In genomic region chrX:8420772-8421448, dm6 we compare ENCODE assay signal across 1 fruit fly cellular context.
TF ChIP-seq lines count a peak whose summit lies in the region.

No protein-coding gene starts in this region.

TF ChIP-seq in whole organism, embryonic, 481 proteins besides CTCF, POLR2A, EP300 and RAD21 (continued from another document and continues in another):
- TF ChIP-seq CG13123 (GFP tag; optimal IDR thresholded peaks at IDR 0.05; lab: Kevin White, UChicago) (no peak), Ravus (GFP tag; IDR thresholded peaks at IDR 0.05; lab: Robert Waterston, UW) (no peak), Asciz (GFP tag; optimal IDR thresholded peaks at IDR 0.05; lab: Kevin White, UChicago) (no peak), Neu2 (GFP tag; optimal IDR thresholded peaks at IDR 0.05; lab: Kevin White, UChicago; ENCODE audit: borderline replicate concordance) (no peak), prd (optimal IDR thresholded peaks at IDR 0.05; lab: Kevin White, UChicago) (no peak), prd (GFP tag; IDR thresholded peaks at IDR 0.05; lab: Robert Waterston, UW) (no peak), B-H1 (GFP tag; IDR thresholded peaks at IDR 0.05; lab: Robert Waterston, UW) (no peak), Deaf1 (tag; optimal IDR thresholded peaks at IDR 0.05; lab: Kevin White, UChicago) (no peak), CG31441 (GFP tag; IDR thresholded peaks at IDR 0.05; lab: Robert Waterston, UW) (no peak), cad (GFP tag; optimal IDR thresholded peaks at IDR 0.05; lab: Kevin White, UChicago) (peak; percentile 44), CG33557 (GFP tag; optimal IDR thresholded peaks at IDR 0.05; lab: Kevin White, UChicago) (no peak), Nf-YA (GFP tag; IDR thresholded peaks at IDR 0.05; lab: Robert Waterston, UW) (no peak), CG15073 (GFP tag; optimal IDR thresholded peaks at IDR 0.05; lab: Kevin White, UChicago) (no peak), NC2α (GFP tag; optimal IDR thresholded peaks at IDR 0.05; lab: Kevin White, UChicago) (no peak), CG14710 (tag; optimal IDR thresholded peaks at IDR 0.05; lab: Kevin White, UChicago) (no peak), tap (tag; optimal IDR thresholded peaks at IDR 0.05; lab: Kevin White, UChicago) (no peak), org-1 (GFP tag; optimal IDR thresholded peaks at IDR 0.05; lab: Kevin White, UChicago) (no peak), Camta (GFP tag; optimal IDR thresholded peaks at IDR 0.05; lab: Kevin White, UChicago) (no peak), CG18262 (tag; optimal IDR thresholded peaks at IDR 0.05; lab: Kevin White, UChicago) (no peak), Usf (GFP tag; optimal IDR thresholded peaks at IDR 0.05; lab: Kevin White, UChicago) (no peak), CG10979 (tag; optimal IDR thresholded peaks at IDR 0.05; lab: Kevin White, UChicago) (no peak), YL-1 (GFP tag; optimal IDR thresholded peaks at IDR 0.05; lab: Kevin White, UChicago) (peak; percentile 17), Hand (GFP tag; optimal IDR thresholded peaks at IDR 0.05; lab: Kevin White, UChicago) (no peak), Dip3 (GFP tag; optimal IDR thresholded peaks at IDR 0.05; lab: Kevin White, UChicago) (no peak), Dad (GFP tag; optimal IDR thresholded peaks at IDR 0.05; lab: Kevin White, UChicago) (no peak), CG2116 (GFP tag; optimal IDR thresholded peaks at IDR 0.05; lab: Kevin White, UChicago) (no peak), ftz-f1 (GFP tag; optimal IDR thresholded peaks at IDR 0.05; lab: Kevin White, UChicago) (no peak), Oli (tag; optimal IDR thresholded peaks at IDR 0.05; lab: Kevin White, UChicago) (no peak), Sry-δ (GFP tag; optimal IDR thresholded peaks at IDR 0.05; lab: Kevin White, UChicago) (no peak), bcd (GFP tag; optimal IDR thresholded peaks at IDR 0.05; lab: Kevin White, UChicago) (no peak), amos (GFP tag; IDR thresholded peaks at IDR 0.05; lab: Robert Waterston, UW; ENCODE audit: partially characterized antibody) (no peak), salm (tag; optimal IDR thresholded peaks at IDR 0.05; lab: Kevin White, UChicago) (no peak), CG8478 (optimal IDR thresholded peaks at IDR 0.05; lab: Kevin White, UChicago) (no peak), gcm (GFP tag; optimal IDR thresholded peaks at IDR 0.05; lab: Kevin White, UChicago) (peak; percentile 14), CG9876 (GFP tag; optimal IDR thresholded peaks at IDR 0.05; lab: Kevin White, UChicago) (no peak), CG31365 (tag; optimal IDR thresholded peaks at IDR 0.05; lab: Kevin White, UChicago) (peak; percentile 13), CG10274 (GFP tag; optimal IDR thresholded peaks at IDR 0.05; lab: Kevin White, UChicago) (no peak), CG2202 (tag; optimal IDR thresholded peaks at IDR 0.05; lab: Kevin White, UChicago) (no peak), CG12769 (tag; optimal IDR thresholded peaks at IDR 0.05; lab: Kevin White, UChicago) (peak; percentile 30), ind (GFP tag; optimal IDR thresholded peaks at IDR 0.05; lab: Kevin White, UChicago) (no peak), lov (optimal IDR thresholded peaks at IDR 0.05; lab: Kevin White, UChicago) (no peak), lov (GFP tag; IDR thresholded peaks at IDR 0.05; lab: Robert Waterston, UW) (no peak), CG13424 (tag; optimal IDR thresholded peaks at IDR 0.05; lab: Kevin White, UChicago) (no peak), CG13624 (GFP tag; optimal IDR thresholded peaks at IDR 0.05; lab: Kevin White, UChicago) (no peak), mld (GFP tag; IDR thresholded peaks at IDR 0.05; lab: Robert Waterston, UW; ENCODE audit: partially characterized antibody) (no peak), rib (GFP tag; IDR thresholded peaks at IDR 0.05; lab: Robert Waterston, UW) (no peak), CG17328 (GFP tag; IDR thresholded peaks at IDR 0.05; lab: Robert Waterston, UW) (no peak), btn (GFP tag; optimal IDR thresholded peaks at IDR 0.05; lab: Kevin White, UChicago) (no peak), CG14014 (GFP tag; IDR thresholded peaks at IDR 0.05; lab: Robert Waterston, UW) (peak; percentile 10; the same call in 1 of the 2 replicates), Hr3 (GFP tag; optimal IDR thresholded peaks at IDR 0.05; lab: Kevin White, UChicago) (no peak), Fer3 (tag; optimal IDR thresholded peaks at IDR 0.05; lab: Kevin White, UChicago) (no peak), Gug (GFP tag; IDR thresholded peaks at IDR 0.05; lab: Robert Waterston, UW) (no peak), gcm2 (GFP tag; optimal IDR thresholded peaks at IDR 0.05; lab: Kevin White, UChicago) (no peak), kni (GFP tag; optimal IDR thresholded peaks at IDR 0.05; lab: Kevin White, UChicago) (no peak), CG9437 (GFP tag; optimal IDR thresholded peaks at IDR 0.05; lab: Kevin White, UChicago) (no peak), chm (GFP tag; IDR thresholded peaks at IDR 0.05; lab: Robert Waterston, UW) (peak; percentile 77), CG17359 (tag; optimal IDR thresholded peaks at IDR 0.05; lab: Kevin White, UChicago) (no peak), Sry-β (GFP tag; optimal IDR thresholded peaks at IDR 0.05; lab: Kevin White, UChicago) (no peak), MTF-1 (GFP tag; optimal IDR thresholded peaks at IDR 0.05; lab: Kevin White, UChicago; ENCODE audit: borderline replicate concordance) (peak; percentile 29), CG1233 (GFP tag; optimal IDR thresholded peaks at IDR 0.05; lab: Kevin White, UChicago) (no peak), ATbp (GFP tag; optimal IDR thresholded peaks at IDR 0.05; lab: Kevin White, UChicago) (no peak), stc (GFP tag; IDR thresholded peaks at IDR 0.05; lab: Robert Waterston, UW) (peak; percentile 21; the same call in 1 of the 2 replicates), Atf-2 (GFP tag; optimal IDR thresholded peaks at IDR 0.05; lab: Kevin White, UChicago) (no peak), sisA (GFP tag; IDR thresholded peaks at IDR 0.05; lab: Robert Waterston, UW) (no peak), CG16863 (GFP tag; optimal IDR thresholded peaks at IDR 0.05; lab: Kevin White, UChicago) (no peak), CG6689 (GFP tag; IDR thresholded peaks at IDR 0.05; lab: Robert Waterston, UW) (peak; percentile 27; the same call in 1 of the 2 replicates), dimm (GFP tag; IDR thresholded peaks at IDR 0.05; lab: Robert Waterston, UW) (no peak), CG4730 (GFP tag; IDR thresholded peaks at IDR 0.05; lab: Robert Waterston, UW) (no peak), CG7786 (GFP tag; optimal IDR thresholded peaks at IDR 0.05; lab: Kevin White, UChicago) (no peak), Atf3 (GFP tag; optimal IDR thresholded peaks at IDR 0.05; lab: Kevin White, UChicago) (no peak), Sin3A (optimal IDR thresholded peaks at IDR 0.05; lab: Kevin White, UChicago) (no peak), D19B (GFP tag; optimal IDR thresholded peaks at IDR 0.05; lab: Kevin White, UChicago) (no peak), CG7745 (tag; optimal IDR thresholded peaks at IDR 0.05; lab: Kevin White, UChicago) (no peak), CG10267 (tag; optimal IDR thresholded peaks at IDR 0.05; lab: Kevin White, UChicago) (no peak), CG3065 (GFP tag; optimal IDR thresholded peaks at IDR 0.05; lab: Kevin White, UChicago) (no peak), jing (GFP tag; optimal IDR thresholded peaks at IDR 0.05; lab: Kevin White, UChicago) (no peak), CG9797 (GFP tag; optimal IDR thresholded peaks at IDR 0.05; lab: Kevin White, UChicago) (no peak), Drgx (GFP tag; IDR thresholded peaks at IDR 0.05; lab: Robert Waterston, UW) (peak; percentile 60), Lpt (GFP tag; optimal IDR thresholded peaks at IDR 0.05; lab: Kevin White, UChicago) (peak; percentile 88), CG34376 (GFP tag; optimal IDR thresholded peaks at IDR 0.05; lab: Kevin White, UChicago) (peak; percentile 30), CG14667 (GFP tag; IDR thresholded peaks at IDR 0.05; lab: Robert Waterston, UW) (no peak), gsb-n (tag; optimal IDR thresholded peaks at IDR 0.05; lab: Kevin White, UChicago) (no peak), CG6175 (GFP tag; IDR thresholded peaks at IDR 0.05; lab: Robert Waterston, UW) (no peak; the same call in 2 of the 3 replicates), CG11696 (GFP tag; IDR thresholded peaks at IDR 0.05; lab: Robert Waterston, UW) (no peak), CG1602 (GFP tag; optimal IDR thresholded peaks at IDR 0.05; lab: Kevin White, UChicago) (no peak), zfh2 (GFP tag; optimal IDR thresholded peaks at IDR 0.05; lab: Kevin White, UChicago) (no peak), run (tag; optimal IDR thresholded peaks at IDR 0.05; lab: Kevin White, UChicago) (no peak), hb (GFP tag; IDR thresholded peaks at IDR 0.05; lab: Robert Waterston, UW; ENCODE audit: partially characterized antibody) (no peak), pzg (GFP tag; optimal IDR thresholded peaks at IDR 0.05; lab: Kevin White, UChicago) (no peak), CG8924 (tag; optimal IDR thresholded peaks at IDR 0.05; lab: Kevin White, UChicago) (no peak), E2f2 (GFP tag; IDR thresholded peaks at IDR 0.05; lab: Robert Waterston, UW) (peak; percentile 36; the same call in 1 of the 2 replicates), PHDP (tag; optimal IDR thresholded peaks at IDR 0.05; lab: Kevin White, UChicago) (peak; percentile 13), Pdp1 (GFP tag; optimal IDR thresholded peaks at IDR 0.05; lab: Kevin White, UChicago) (no peak), nmo (GFP tag; optimal IDR thresholded peaks at IDR 0.05; lab: Kevin White, UChicago) (no peak), CG6254 (GFP tag; optimal IDR thresholded peaks at IDR 0.05; lab: Kevin White, UChicago) (no peak), CG12104 (GFP tag; optimal IDR thresholded peaks at IDR 0.05; lab: Kevin White, UChicago) (no peak), CG11085 (GFP tag; IDR thresholded peaks at IDR 0.05; lab: Robert Waterston, UW) (no peak), ems (GFP tag; optimal IDR thresholded peaks at IDR 0.05; lab: Kevin White, UChicago) (no peak), CG4404 (GFP tag; IDR thresholded peaks at IDR 0.05; lab: Robert Waterston, UW) (no peak), sqz (GFP tag; optimal IDR thresholded peaks at IDR 0.05; lab: Kevin White, UChicago) (peak; percentile 60), BEAF-32 (GFP tag; optimal IDR thresholded peaks at IDR 0.05; lab: Kevin White, UChicago) (no peak), CG3163 (GFP tag; optimal IDR thresholded peaks at IDR 0.05; lab: Kevin White, UChicago) (peak; percentile 57), az2 (GFP tag; optimal IDR thresholded peaks at IDR 0.05; lab: Kevin White, UChicago) (no peak), H2.0 (GFP tag; IDR thresholded peaks at IDR 0.05; lab: Robert Waterston, UW) (no peak), CkIIα-i1 (GFP tag; IDR thresholded peaks at IDR 0.05; lab: Robert Waterston, UW) (no peak), ro (GFP tag; IDR thresholded peaks at IDR 0.05; lab: Robert Waterston, UW) (no peak), CG4328 (GFP tag; optimal IDR thresholded peaks at IDR 0.05; lab: Kevin White, UChicago) (no peak), CG14441 (GFP tag; IDR thresholded peaks at IDR 0.05; lab: Robert Waterston, UW) (no peak), oc (tag; optimal IDR thresholded peaks at IDR 0.05; lab: Kevin White, UChicago) (no peak), MBD-R2 (GFP tag; IDR thresholded peaks at IDR 0.05; lab: Robert Waterston, UW) (0 out of 2 replicates have a peak, but pooled peaks have one; percentile 22), corto (GFP tag; optimal IDR thresholded peaks at IDR 0.05; lab: Kevin White, UChicago) (peak; percentile 40), cg (GFP tag; optimal IDR thresholded peaks at IDR 0.05; lab: Kevin White, UChicago) (peak; percentile 85), CG2199 (GFP tag; IDR thresholded peaks at IDR 0.05; lab: Robert Waterston, UW) (0 out of 3 replicates have a peak, but pooled peaks have one; percentile 50), pita (GFP tag; optimal IDR thresholded peaks at IDR 0.05; lab: Kevin White, UChicago) (no peak), Spps (tag; optimal IDR thresholded peaks at IDR 0.05; lab: Kevin White, UChicago) (no peak), CG17186 (GFP tag; optimal IDR thresholded peaks at IDR 0.05; lab: Kevin White, UChicago) (no peak), scrt (GFP tag; optimal IDR thresholded peaks at IDR 0.05; lab: Kevin White, UChicago) (no peak), Trl (optimal IDR thresholded peaks at IDR 0.05; lab: Kevin White, UChicago) (peak; percentile 99 to 100), Trl (GFP tag; optimal IDR thresholded peaks at IDR 0.05; lab: Kevin White, UChicago) (no peak), Eip74EF (GFP tag; optimal IDR thresholded peaks at IDR 0.05; lab: Kevin White, UChicago) (peak in 1 of 2 experiments; percentile 2), CG3838 (GFP tag; optimal IDR thresholded peaks at IDR 0.05; lab: Kevin White, UChicago) (no peak), CG5953 (GFP tag; IDR thresholded peaks at IDR 0.05; lab: Robert Waterston, UW) (0 out of 2 replicates have a peak, but pooled peaks have one; percentile 13), Blimp-1 (GFP tag; optimal IDR thresholded peaks at IDR 0.05; lab: Kevin White, UChicago) (peak; percentile 16), Mrtf (GFP tag; IDR thresholded peaks at IDR 0.05; lab: Robert Waterston, UW) (no peak), hbn (GFP tag; IDR thresholded peaks at IDR 0.05; lab: Robert Waterston, UW; ENCODE audit: partially characterized antibody) (peak; percentile 21; the same call in 1 of the 2 replicates), CG1647 (GFP tag; optimal IDR thresholded peaks at IDR 0.05; lab: Kevin White, UChicago) (no peak), CG12155 (GFP tag; optimal IDR thresholded peaks at IDR 0.05; lab: Kevin White, UChicago) (no peak), seq (GFP tag; IDR thresholded peaks at IDR 0.05; lab: Robert Waterston, UW) (no peak), CG10147 (GFP tag; optimal IDR thresholded peaks at IDR 0.05; lab: Kevin White, UChicago) (no peak), dysf (GFP tag; IDR thresholded peaks at IDR 0.05; lab: Robert Waterston, UW) (no peak), wor (GFP tag; IDR thresholded peaks at IDR 0.05; lab: Robert Waterston, UW) (no peak), nom (GFP tag; optimal IDR thresholded peaks at IDR 0.05; lab: Kevin White, UChicago) (peak; percentile 91), hth (optimal IDR thresholded peaks at IDR 0.05; lab: Kevin White, UChicago) (no peak), lola (GFP tag; optimal IDR thresholded peaks at IDR 0.05; lab: Kevin White, UChicago) (peak in 1 of 3 experiments; percentile 43), NK7.1 (GFP tag; optimal IDR thresholded peaks at IDR 0.05; lab: Kevin White, UChicago) (no peak), HLH4C (GFP tag; IDR thresholded peaks at IDR 0.05; lab: Robert Waterston, UW; ENCODE audit: partially characterized antibody) (no peak), CG18764 (GFP tag; optimal IDR thresholded peaks at IDR 0.05; lab: Kevin White, UChicago) (no peak)
